Worm (Caenorhabditis elegans) whole organism, young adult: ENCODE measurements around the gene spp-16.

Experiments used
- B0261.1 ChIP-seq: sonication (generic microtip); optimal IDR thresholded peaks from 2 replicates; lab custom pipeline; 2016; ENCODE audit warnings: mild to moderate bottlenecking, missing genetic modification characterization, moderate library complexity, missing compliant biosample characterization
- D2030.7 ChIP-seq: fragments of 200-800 bp; sonication (Bioruptor generic); IDR thresholded peaks from 2 replicates; pipeline ENCODE4 v1.3.6; 2022; ENCODE audit warnings: missing genetic modification reagents, missing genetic modification characterization, missing compliant biosample characterization
- F10E7.11 ChIP-seq: sonication (generic microtip); optimal IDR thresholded peaks from 2 replicates; lab custom pipeline; 2017; ENCODE audit warnings: mild to moderate bottlenecking, missing genetic modification characterization, moderate library complexity, missing compliant biosample characterization
- F23B12.7 ChIP-seq: sonication (generic microtip); optimal IDR thresholded peaks from 2 replicates; lab custom pipeline; 2017; ENCODE audit warnings: missing genetic modification characterization, mild to moderate bottlenecking, missing compliant biosample characterization, antibody characterized with exemption, moderate library complexity; ENCODE audit not compliant: insufficient read depth
- F33H1.4 ChIP-seq: fragments of 200-800 bp; sonication (Bioruptor generic); IDR thresholded peaks from 2 replicates; pipeline ENCODE4 v1.3.6; 2022; ENCODE audit warnings: missing genetic modification reagents, missing genetic modification characterization, missing compliant biosample characterization
- K12H6.12 ChIP-seq: fragments of 200-800 bp; sonication (Bioruptor generic); optimal IDR thresholded peaks from 2 replicates; lab custom pipeline; 2018; ENCODE audit warnings: mild to moderate bottlenecking, missing genetic modification characterization, missing compliant biosample characterization
- T07F8.4 ChIP-seq: sonication (generic microtip); optimal IDR thresholded peaks from 2 replicates; lab custom pipeline; 2016; ENCODE audit warnings: mild to moderate bottlenecking, missing genetic modification characterization, moderate library complexity, missing compliant biosample characterization
- Y79H2A.3 ChIP-seq: fragments of 200-800 bp; sonication (Bioruptor generic); conservative IDR thresholded peaks from 2 replicates; pipeline ENCODE4 v1.3.6; 2022; ENCODE audit warnings: missing genetic modification reagents, missing genetic modification characterization, missing compliant biosample characterization
- ZK185.1 ChIP-seq: sonication (generic microtip); optimal IDR thresholded peaks from 2 replicates; lab custom pipeline; 2016; ENCODE audit warnings: mild to moderate bottlenecking, missing genetic modification characterization, missing compliant biosample characterization; ENCODE audit not compliant: poor library complexity, severe bottlenecking
- athp-1 ChIP-seq: sonication (generic microtip); optimal IDR thresholded peaks from 2 replicates; lab custom pipeline; 2017; ENCODE audit warnings: mild to moderate bottlenecking, missing genetic modification characterization, missing compliant biosample characterization
- attf-3 ChIP-seq: fragments of 200-800 bp; sonication (Bioruptor generic); conservative IDR thresholded peaks from 2 replicates; pipeline ENCODE4 v1.3.6; 2022; ENCODE audit warnings: missing genetic modification reagents, missing genetic modification characterization, missing compliant biosample characterization
- attf-5 ChIP-seq: fragments of 200-800 bp; sonication (Bioruptor generic); optimal IDR thresholded peaks from 2 replicates; lab custom pipeline; 2018; ENCODE audit warnings: mild to moderate bottlenecking, missing genetic modification characterization, missing compliant biosample characterization
- attf-6 ChIP-seq: fragments of 200-800 bp; sonication (Bioruptor generic); IDR thresholded peaks from 2 replicates; pipeline ENCODE4 v1.3.6; 2022; ENCODE audit warnings: missing genetic modification reagents, missing genetic modification characterization, missing compliant biosample characterization
- bed-1 ChIP-seq: fragments of 200-800 bp; sonication (Bioruptor generic); IDR thresholded peaks from 2 replicates; pipeline ENCODE4 v1.3.6; 2022; ENCODE audit warnings: missing genetic modification reagents, missing genetic modification characterization, missing compliant biosample characterization
- bed-2 ChIP-seq: fragments of 200-800 bp; sonication (Bioruptor generic); IDR thresholded peaks from 2 replicates; pipeline ENCODE4 v1.3.6; 2022; ENCODE audit warnings: missing genetic modification reagents, missing genetic modification characterization, missing compliant biosample characterization
- ceh-100 ChIP-seq: fragments of 200-800 bp; sonication (Bioruptor generic); IDR thresholded peaks from 2 replicates; pipeline ENCODE4 v1.3.6; 2022; ENCODE audit warnings: missing genetic modification reagents, missing genetic modification characterization, missing compliant biosample characterization
- ceh-27 ChIP-seq: fragments of 200-800 bp; sonication (Bioruptor generic); optimal IDR thresholded peaks from 2 replicates; lab custom pipeline; 2018; ENCODE audit warnings: mild to moderate bottlenecking, missing genetic modification characterization, moderate library complexity, missing compliant biosample characterization
- ceh-58 ChIP-seq: fragments of 200-800 bp; sonication (Bioruptor generic); IDR thresholded peaks from 2 replicates; pipeline ENCODE4 v1.3.6; 2022; ENCODE audit warnings: missing genetic modification characterization, missing compliant biosample characterization
- ceh-79 ChIP-seq: sonication (generic microtip); optimal IDR thresholded peaks from 2 replicates; lab custom pipeline; 2017; ENCODE audit warnings: mild to moderate bottlenecking, missing genetic modification characterization, missing compliant biosample characterization
- ceh-91 ChIP-seq: fragments of 200-800 bp; sonication (Bioruptor generic); IDR thresholded peaks from 2 replicates; pipeline ENCODE4 v1.3.6; 2022; ENCODE audit warnings: missing genetic modification reagents, missing genetic modification characterization, missing compliant biosample characterization
- dox-1 ChIP-seq: fragments of 200-800 bp; sonication (Bioruptor generic); IDR thresholded peaks from 2 replicates; pipeline ENCODE4 v1.3.6; 2022; ENCODE audit warnings: missing genetic modification reagents, missing genetic modification characterization, missing compliant biosample characterization
- egl-44 ChIP-seq: fragments of 200-800 bp; sonication (Bioruptor generic); IDR thresholded peaks from 2 replicates; pipeline ENCODE4 v1.3.6; 2022; ENCODE audit warnings: missing genetic modification reagents, missing genetic modification characterization, missing compliant biosample characterization
- ets-4 ChIP-seq: fragments of 200-800 bp; sonication (Bioruptor generic); optimal IDR thresholded peaks from 2 replicates; lab custom pipeline; 2018; ENCODE audit warnings: mild to moderate bottlenecking, missing genetic modification characterization, missing compliant biosample characterization
- fkh-3 ChIP-seq: sonication (generic microtip); optimal IDR thresholded peaks from 2 replicates; lab custom pipeline; 2016; ENCODE audit warnings: mild to moderate bottlenecking, missing genetic modification characterization, missing compliant biosample characterization
- hlh-12 ChIP-seq: sonication (generic microtip); optimal IDR thresholded peaks from 2 replicates; lab custom pipeline; 2016; ENCODE audit warnings: missing genetic modification characterization, missing compliant biosample characterization
- hmg-1.2 ChIP-seq: fragments of 200-800 bp; sonication (Bioruptor generic); IDR thresholded peaks from 2 replicates; pipeline ENCODE4 v1.3.6; 2022; ENCODE audit warnings: missing genetic modification reagents, missing genetic modification characterization, missing compliant biosample characterization
- hmg-20 ChIP-seq: fragments of 200-800 bp; sonication (Bioruptor generic); IDR thresholded peaks from 2 replicates; pipeline ENCODE4 v1.3.6; 2022; ENCODE audit warnings: missing genetic modification reagents, missing genetic modification characterization, missing compliant biosample characterization
- let-526 ChIP-seq: fragments of 200-800 bp; sonication (Bioruptor generic); IDR thresholded peaks from 2 replicates; pipeline ENCODE4 v1.3.6; 2022; ENCODE audit warnings: missing genetic modification reagents, missing genetic modification characterization, missing compliant biosample characterization
- lin-26 ChIP-seq: fragments of 200-800 bp; sonication (Bioruptor generic); IDR thresholded peaks from 2 replicates; pipeline ENCODE4 v1.3.6; 2022; ENCODE audit warnings: missing genetic modification reagents, missing genetic modification characterization, missing compliant biosample characterization
- lin-40 ChIP-seq: sonication (generic microtip); optimal IDR thresholded peaks from 2 replicates; lab custom pipeline; 2016; ENCODE audit warnings: missing genetic modification characterization, mild to moderate bottlenecking, missing compliant biosample characterization, missing genotype, missing genetic modification reagents
- lir-1 ChIP-seq: fragments of 200-800 bp; sonication (Bioruptor generic); conservative IDR thresholded peaks from 2 replicates; pipeline ENCODE4 v1.3.6; 2022; ENCODE audit warnings: missing genetic modification reagents, missing genetic modification characterization, missing compliant biosample characterization
- madf-10 ChIP-seq: sonication (generic microtip); optimal IDR thresholded peaks from 2 replicates; lab custom pipeline; 2016; ENCODE audit warnings: mild to moderate bottlenecking, missing genetic modification characterization, missing compliant biosample characterization
- madf-3 ChIP-seq: fragments of 200-800 bp; sonication (Bioruptor generic); IDR thresholded peaks from 2 replicates; pipeline ENCODE4 v1.3.6; 2022; ENCODE audit warnings: missing genetic modification reagents, missing genetic modification characterization, missing compliant biosample characterization
- madf-6 ChIP-seq: fragments of 200-800 bp; sonication (Bioruptor generic); IDR thresholded peaks from 2 replicates; pipeline ENCODE4 v1.3.6; 2022; ENCODE audit warnings: missing genetic modification reagents, missing genetic modification characterization, missing compliant biosample characterization
- mxl-1 ChIP-seq: sonication (generic microtip); optimal IDR thresholded peaks from 2 replicates; lab custom pipeline; 2016; ENCODE audit warnings: missing genetic modification characterization, missing compliant biosample characterization
- nhr-120 ChIP-seq: fragments of 200-800 bp; sonication (Bioruptor generic); IDR thresholded peaks from 2 replicates; pipeline ENCODE4 v1.3.6; 2022; ENCODE audit warnings: missing genetic modification characterization, missing compliant biosample characterization
- pbrm-1 ChIP-seq: fragments of 200-800 bp; sonication (Bioruptor generic); IDR thresholded peaks from 2 replicates; pipeline ENCODE4 v1.3.6; 2022; ENCODE audit warnings: missing genetic modification reagents, missing genetic modification characterization, missing compliant biosample characterization
- pha-4 ChIP-seq: fragments of 150-350 bp; sonication (generic microtip); optimal IDR thresholded peaks from 2 replicates; lab custom pipeline; 2014; ENCODE audit warnings: missing biosample characterization, missing genetic modification reagents, missing genetic modification characterization
- repo-1 ChIP-seq: sonication (generic microtip); optimal IDR thresholded peaks from 2 replicates; lab custom pipeline; 2017; ENCODE audit warnings: mild to moderate bottlenecking, missing genetic modification characterization, missing compliant biosample characterization
- snpc-1.3 ChIP-seq: sonication (generic microtip); optimal IDR thresholded peaks from 2 replicates; lab custom pipeline; 2017; ENCODE audit warnings: missing genetic modification characterization, mild to moderate bottlenecking, missing compliant biosample characterization, antibody characterized with exemption, moderate library complexity, missing genotype, missing genetic modification reagents; ENCODE audit not compliant: insufficient read depth
- somi-1 ChIP-seq: fragments of 200-800 bp; sonication (Bioruptor generic); optimal IDR thresholded peaks from 2 replicates; lab custom pipeline; 2018; ENCODE audit warnings: mild to moderate bottlenecking, missing genetic modification characterization, missing compliant biosample characterization
- sptf-2 ChIP-seq: fragments of 200-800 bp; sonication (Bioruptor generic); optimal IDR thresholded peaks from 2 replicates; lab custom pipeline; 2018; ENCODE audit warnings: mild to moderate bottlenecking, missing genetic modification characterization, missing compliant biosample characterization
- tbx-9 ChIP-seq: sonication (generic microtip); optimal IDR thresholded peaks from 2 replicates; lab custom pipeline; 2016; ENCODE audit warnings: borderline replicate concordance, missing genetic modification characterization, inconsistent platforms, missing compliant biosample characterization
- xnd-1 ChIP-seq: sonication (generic microtip); optimal IDR thresholded peaks from 2 replicates; lab custom pipeline; 2016; ENCODE audit warnings: missing genotype, missing genetic modification reagents, missing genetic modification characterization, missing compliant biosample characterization
- zfh-2 ChIP-seq: fragments of 200-800 bp; sonication (Bioruptor generic); conservative IDR thresholded peaks from 2 replicates; pipeline ENCODE4 v1.3.6; 2022; ENCODE audit warnings: missing genetic modification reagents, missing genetic modification characterization, missing compliant biosample characterization
- ztf-18 ChIP-seq: sonication (generic microtip); optimal IDR thresholded peaks from 2 replicates; lab custom pipeline; 2016; ENCODE audit warnings: missing genotype, mild to moderate bottlenecking, missing genetic modification characterization, missing compliant biosample characterization
- ztf-28 ChIP-seq: fragments of 200-800 bp; sonication (Bioruptor generic); IDR thresholded peaks from 2 replicates; pipeline ENCODE4 v1.3.6; 2022; ENCODE audit warnings: missing genetic modification reagents, missing genetic modification characterization, missing compliant biosample characterization
- ztf-3 ChIP-seq: fragments of 200-800 bp; sonication (Bioruptor generic); optimal IDR thresholded peaks from 2 replicates; lab custom pipeline; 2018; ENCODE audit warnings: mild to moderate bottlenecking, missing genetic modification characterization, missing compliant biosample characterization
- ztf-6 ChIP-seq: fragments of 200-800 bp; sonication (Bioruptor generic); IDR thresholded peaks from 2 replicates; pipeline ENCODE4 v1.3.6; 2022; ENCODE audit warnings: missing genetic modification reagents, missing genetic modification characterization, missing compliant biosample characterization

spp-16 gene

ce11 chrV:10894601-10895000 lies 6.5 kb downstream of the spp-16 start, which contains the start of the genes F32D8.14 and F32D8.5 (continued):
- TF ChIP-seq D2030.7 (GFP tag; lab: Robert Waterston, UW): peak; percentile 69
- no peak for TF ChIP-seq attf-3 (GFP tag; lab: Robert Waterston, UW)
- TF ChIP-seq ceh-58 (GFP tag; lab: Robert Waterston, UW): no peak
- peak; percentile 53; the same call in 1 of the 2 replicates for TF ChIP-seq madf-6
- TF ChIP-seq egl-44 (GFP tag; lab: Robert Waterston, UW): no peak
- no peak for TF ChIP-seq attf-6 (GFP tag; lab: Robert Waterston, UW)
- TF ChIP-seq xnd-1 (tag; lab: Kevin White, UChicago): no peak
- TF ChIP-seq lin-26 (GFP tag; lab: Robert Waterston, UW): no peak
- no peak for TF ChIP-seq nhr-120 (GFP tag; lab: Robert Waterston, UW)
- no peak for TF ChIP-seq ceh-79 (tag; lab: Kevin White, UChicago)
- TF ChIP-seq ceh-100: no peak
- TF ChIP-seq ZK185.1 (tag; lab: Kevin White, UChicago): peak; percentile 85
- TF ChIP-seq K12H6.12: peak; percentile 41
- no peak for TF ChIP-seq let-526
- no peak for TF ChIP-seq Y79H2A.3
- no peak for TF ChIP-seq lir-1 (GFP tag; lab: Robert Waterston, UW)
- no peak for TF ChIP-seq athp-1 (tag; lab: Kevin White, UChicago)
- TF ChIP-seq attf-5: peak; percentile 60
- no peak for TF ChIP-seq zfh-2
- TF ChIP-seq tbx-9 (tag; lab: Kevin White, UChicago): no peak
- TF ChIP-seq ztf-28 (GFP tag; lab: Robert Waterston, UW): peak; percentile 83; the same call in 1 of the 2 replicates
- TF ChIP-seq sptf-2 (GFP tag; lab: Kevin White, UChicago): no peak
- TF ChIP-seq somi-1: no peak
- no peak for TF ChIP-seq hmg-20 (GFP tag; lab: Robert Waterston, UW)
- 0 out of 2 replicates have a peak, but pooled peaks have one; percentile 38 for TF ChIP-seq madf-3
- TF ChIP-seq hmg-1.2 (GFP tag; lab: Robert Waterston, UW): peak; percentile 48; the same call in 1 of the 2 replicates
- no peak for TF ChIP-seq mxl-1
- TF ChIP-seq pha-4 (tag; lab: Kevin White, UChicago): no peak
- peak; percentile 13 for TF ChIP-seq repo-1
- TF ChIP-seq ztf-3: no peak
- TF ChIP-seq F33H1.4 (GFP tag; lab: Robert Waterston, UW): peak; percentile 28; the same call in 1 of the 2 replicates
- peak; percentile 5 for TF ChIP-seq T07F8.4 (tag; lab: Kevin White, UChicago)
- TF ChIP-seq ets-4 (GFP tag; lab: Kevin White, UChicago): no peak
- no peak for TF ChIP-seq ztf-6 (GFP tag; lab: Robert Waterston, UW)
- TF ChIP-seq pbrm-1 (GFP tag; lab: Robert Waterston, UW): peak; percentile 62
- TF ChIP-seq F23B12.7 (tag; lab: Kevin White, UChicago): no peak
- TF ChIP-seq ceh-91 (GFP tag; lab: Robert Waterston, UW): no peak
- peak; percentile 51 for TF ChIP-seq ztf-18 (tag; lab: Kevin White, UChicago)
- peak; percentile 35 for TF ChIP-seq madf-10 (tag; lab: Kevin White, UChicago)
- TF ChIP-seq dox-1 (GFP tag; lab: Robert Waterston, UW): peak; percentile 81
- TF ChIP-seq bed-1 (GFP tag; lab: Robert Waterston, UW): no peak
- TF ChIP-seq B0261.1 (tag; lab: Kevin White, UChicago): no peak
- TF ChIP-seq fkh-3 (tag; lab: Kevin White, UChicago): no peak
- TF ChIP-seq ceh-27 (GFP tag; lab: Kevin White, UChicago): peak; percentile 84
- TF ChIP-seq hlh-12 (tag; lab: Kevin White, UChicago): no peak
- no peak for TF ChIP-seq snpc-1.3
- no peak for TF ChIP-seq bed-2 (GFP tag; lab: Robert Waterston, UW)
- TF ChIP-seq F10E7.11 (tag; lab: Kevin White, UChicago): no peak
- peak; percentile 53 for TF ChIP-seq lin-40
